Worm (Caenorhabditis elegans) whole organism, late embryonic: ENCODE data around the gene vha-6.

Experiments
- C08G9.2 ChIP-seq: sonication (generic microtip); optimal IDR thresholded peaks from 2 replicates; lab custom pipeline; 2016; ENCODE audit warnings: mild to moderate bottlenecking, missing genetic modification characterization, moderate library complexity, missing compliant biosample characterization
- C38D4.7 ChIP-seq: fragments of 200-800 bp; sonication (Bioruptor generic); optimal IDR thresholded peaks from 2 replicates; lab custom pipeline; 2018; ENCODE audit warnings: mild to moderate bottlenecking, missing genetic modification characterization, moderate library complexity, missing compliant biosample characterization
- F13H6.1 ChIP-seq: sonication (generic microtip); optimal IDR thresholded peaks from 2 replicates; lab custom pipeline; 2016; ENCODE audit warnings: missing genetic modification characterization, missing compliant biosample characterization
- K09A11.1 ChIP-seq: sonication (generic microtip); optimal IDR thresholded peaks from 2 replicates; lab custom pipeline; 2017; ENCODE audit warnings: antibody characterized with exemption, mild to moderate bottlenecking, missing genetic modification characterization, missing compliant biosample characterization; ENCODE audit not compliant: insufficient read depth
- ahr-1 ChIP-seq: sonication (generic microtip); optimal IDR thresholded peaks from 2 replicates; lab custom pipeline; 2016; ENCODE audit warnings: missing genetic modification characterization, missing compliant biosample characterization
- ama-1 ChIP-seq: fragments of 150-350 bp; optimal IDR thresholded peaks from 2 replicates; lab custom pipeline; 2014
- ceh-14 ChIP-seq: sonication (generic microtip); optimal IDR thresholded peaks from 2 replicates; lab custom pipeline; 2016; ENCODE audit warnings: missing genotype, missing genetic modification characterization, missing compliant biosample characterization
- ceh-18 ChIP-seq: sonication (generic microtip); optimal IDR thresholded peaks from 2 replicates; lab custom pipeline; 2016; ENCODE audit warnings: missing genetic modification characterization, missing compliant biosample characterization
- ceh-19 ChIP-seq: fragments of 200-800 bp; sonication (Bioruptor generic); optimal IDR thresholded peaks from 2 replicates; lab custom pipeline; 2018; ENCODE audit warnings: mild to moderate bottlenecking, missing genetic modification characterization, missing compliant biosample characterization
- ceh-22 ChIP-seq: sonication (generic microtip); optimal IDR thresholded peaks from 2 replicates; lab custom pipeline; 2017; ENCODE audit warnings: missing biosample characterization, missing genetic modification characterization
- ceh-24 ChIP-seq: sonication (generic microtip); optimal IDR thresholded peaks from 2 replicates; lab custom pipeline; 2016; ENCODE audit warnings: mild to moderate bottlenecking, missing genetic modification characterization, missing compliant biosample characterization
- ceh-30 ChIP-seq: fragments of 150-350 bp; optimal IDR thresholded peaks from 2 replicates; lab custom pipeline; 2014; ENCODE audit warnings: missing biosample characterization, missing genetic modification characterization
- ceh-45 ChIP-seq: fragments of 200-800 bp; sonication (Bioruptor generic); IDR thresholded peaks from 2 replicates; pipeline ENCODE4 v1.3.6; 2022; ENCODE audit warnings: missing genetic modification reagents, missing genetic modification characterization, missing compliant biosample characterization
- ceh-48 ChIP-seq: sonication (generic microtip); optimal IDR thresholded peaks from 2 replicates; lab custom pipeline; 2016; ENCODE audit warnings: missing genetic modification characterization, inconsistent platforms, missing compliant biosample characterization
- ceh-6 ChIP-seq: fragments of 200-800 bp; sonication (Bioruptor generic); optimal IDR thresholded peaks from 2 replicates; lab custom pipeline; 2018; ENCODE audit warnings: mild to moderate bottlenecking, missing genetic modification characterization, missing compliant biosample characterization
- che-1 ChIP-seq: sonication (generic microtip); optimal IDR thresholded peaks from 2 replicates; lab custom pipeline; 2016; ENCODE audit warnings: mild to moderate bottlenecking, missing genetic modification characterization, missing compliant biosample characterization
- dve-1 ChIP-seq: sonication (generic microtip); optimal IDR thresholded peaks from 2 replicates; lab custom pipeline; 2017; ENCODE audit warnings: antibody characterized with exemption, mild to moderate bottlenecking, missing genetic modification characterization, missing compliant biosample characterization
- elt-4 ChIP-seq: sonication (generic microtip); optimal IDR thresholded peaks from 2 replicates; lab custom pipeline; 2016; ENCODE audit warnings: missing genetic modification characterization, missing compliant biosample characterization
- ets-4 ChIP-seq: sonication (generic microtip); optimal IDR thresholded peaks from 2 replicates; lab custom pipeline; 2016; ENCODE audit warnings: missing genetic modification characterization, missing compliant biosample characterization
- fkh-10 ChIP-seq: fragments of 150-350 bp; optimal IDR thresholded peaks from 2 replicates; lab custom pipeline; 2014; ENCODE audit warnings: missing biosample characterization, missing genetic modification reagents, missing genetic modification characterization
- fkh-6 ChIP-seq: sonication (generic microtip); optimal IDR thresholded peaks from 2 replicates; lab custom pipeline; 2016; ENCODE audit warnings: missing genetic modification characterization, missing compliant biosample characterization
- gmeb-2 ChIP-seq: sonication (generic microtip); optimal IDR thresholded peaks from 2 replicates; lab custom pipeline; 2016; ENCODE audit warnings: missing genetic modification characterization, inconsistent platforms, missing compliant biosample characterization
- hlh-13 ChIP-seq: fragments of 200-800 bp; sonication (Bioruptor generic); optimal IDR thresholded peaks from 2 replicates; lab custom pipeline; 2018; ENCODE audit warnings: mild to moderate bottlenecking, missing genetic modification characterization, missing compliant biosample characterization
- hlh-15 ChIP-seq: sonication (generic microtip); optimal IDR thresholded peaks from 2 replicates; lab custom pipeline; 2016; ENCODE audit warnings: missing genetic modification characterization, missing compliant biosample characterization
- hlh-30 ChIP-seq: sonication (generic microtip); optimal IDR thresholded peaks from 2 replicates; lab custom pipeline; 2017; ENCODE audit warnings: antibody characterized with exemption, missing genetic modification characterization, missing compliant biosample characterization; ENCODE audit not compliant: insufficient read depth
- hlh-6 ChIP-seq: sonication (generic microtip); optimal IDR thresholded peaks from 2 replicates; lab custom pipeline; 2016; ENCODE audit warnings: missing genotype, missing genetic modification characterization, missing compliant biosample characterization
- lim-6 ChIP-seq: sonication (generic microtip); optimal IDR thresholded peaks from 2 replicates; lab custom pipeline; 2016; ENCODE audit warnings: missing genetic modification characterization, missing compliant biosample characterization
- madf-2 ChIP-seq: sonication (generic microtip); optimal IDR thresholded peaks from 2 replicates; lab custom pipeline; 2017; ENCODE audit warnings: missing genetic modification characterization, missing compliant biosample characterization
- nfya-1 ChIP-seq: sonication (generic microtip); optimal IDR thresholded peaks from 2 replicates; lab custom pipeline; 2017; ENCODE audit warnings: missing genetic modification characterization, mild to moderate bottlenecking, missing compliant biosample characterization, antibody characterized with exemption, moderate library complexity
- nhr-11 ChIP-seq: fragments of 150-350 bp; optimal IDR thresholded peaks from 2 replicates; lab custom pipeline; 2014; ENCODE audit warnings: missing biosample characterization, missing genetic modification characterization
- nhr-232 ChIP-seq: sonication (generic microtip); optimal IDR thresholded peaks from 2 replicates; lab custom pipeline; 2016; ENCODE audit warnings: missing genetic modification characterization, missing compliant biosample characterization
- npax-4 ChIP-seq: sonication (generic microtip); optimal IDR thresholded peaks from 2 replicates; lab custom pipeline; 2016; ENCODE audit warnings: missing genetic modification characterization, missing compliant biosample characterization
- pag-3 ChIP-seq: sonication (generic microtip); optimal IDR thresholded peaks from 2 replicates; lab custom pipeline; 2016; ENCODE audit warnings: missing compliant biosample characterization, missing genetic modification characterization, borderline replicate concordance
- pat-9 ChIP-seq: fragments of 200-800 bp; sonication (Bioruptor generic); optimal IDR thresholded peaks from 2 replicates; lab custom pipeline; 2018; ENCODE audit warnings: mild to moderate bottlenecking, missing genetic modification characterization, moderate library complexity, missing compliant biosample characterization
- pha-4 ChIP-seq: fragments of 150-350 bp; optimal IDR thresholded peaks from 2 replicates; lab custom pipeline; 2018; ENCODE audit warnings: missing biosample characterization, missing genetic modification reagents, missing genetic modification characterization
- pqm-1 ChIP-seq: sonication (generic microtip); optimal IDR thresholded peaks from 2 replicates; lab custom pipeline; 2016; ENCODE audit warnings: missing genetic modification characterization, missing compliant biosample characterization
- pros-1 ChIP-seq: fragments of 150-350 bp; optimal IDR thresholded peaks from 2 replicates; lab custom pipeline; 2014; ENCODE audit warnings: missing biosample characterization, missing genetic modification reagents, missing genetic modification characterization
- ref-2 ChIP-seq: sonication (generic microtip); optimal IDR thresholded peaks from 2 replicates; lab custom pipeline; 2016; ENCODE audit warnings: missing genetic modification characterization, missing compliant biosample characterization
- rnt-1 ChIP-seq: sonication (generic microtip); optimal IDR thresholded peaks from 2 replicates; lab custom pipeline; 2016; ENCODE audit warnings: missing genetic modification characterization, missing compliant biosample characterization
- sdc-2 ChIP-seq: sonication (generic microtip); optimal IDR thresholded peaks from 2 replicates; lab custom pipeline; 2016; ENCODE audit warnings: missing genotype, missing genetic modification characterization, missing compliant biosample characterization
- sox-2 ChIP-seq: fragments of 200-800 bp; sonication (Bioruptor generic); IDR thresholded peaks from 2 replicates; pipeline ENCODE4 v1.3.6; 2022; ENCODE audit warnings: missing genetic modification reagents, missing genetic modification characterization, missing compliant biosample characterization
- syd-9 ChIP-seq: sonication (generic microtip); optimal IDR thresholded peaks from 2 replicates; lab custom pipeline; 2016; ENCODE audit warnings: mild to moderate bottlenecking, missing genetic modification characterization, moderate library complexity, missing compliant biosample characterization
- tbx-2 ChIP-seq: sonication (generic microtip); optimal IDR thresholded peaks from 2 replicates; lab custom pipeline; 2016; ENCODE audit warnings: missing genetic modification characterization, missing compliant biosample characterization
- tbx-7 ChIP-seq: sonication (generic microtip); optimal IDR thresholded peaks from 2 replicates; lab custom pipeline; 2016; ENCODE audit warnings: missing genotype, missing genetic modification characterization, missing compliant biosample characterization
- ttx-3 ChIP-seq: sonication (generic microtip); optimal IDR thresholded peaks from 2 replicates; lab custom pipeline; 2016; ENCODE audit warnings: missing genetic modification reagents, missing genetic modification characterization, missing compliant biosample characterization
- unc-3 ChIP-seq, 2 experiments: fragments of 200-800 bp in 1 of 2; sonication (Bioruptor generic) in 1 of 2; sonication (generic microtip) in 1 of 2; conservative IDR thresholded peaks in 1 of 2; optimal IDR thresholded peaks in 1 of 2; 2 replicates each; pipeline versions ENCODE4 v1.3.6 to Lab custom; 2016 to 2022; ENCODE audit warnings: missing compliant biosample characterization in 2 of 2, missing genetic modification characterization in 2 of 2, missing genetic modification reagents in 1 of 2
- unc-42 ChIP-seq: sonication (generic microtip); optimal IDR thresholded peaks from 2 replicates; lab custom pipeline; 2016; ENCODE audit warnings: missing genotype, missing genetic modification characterization, missing compliant biosample characterization
- unc-55 ChIP-seq: sonication (generic microtip); optimal IDR thresholded peaks from 2 replicates; lab custom pipeline; 2017; ENCODE audit warnings: missing biosample characterization, missing genetic modification reagents, missing genetic modification characterization
- zip-5 ChIP-seq: sonication (generic microtip); optimal IDR thresholded peaks from 2 replicates; lab custom pipeline; 2016; ENCODE audit warnings: missing genetic modification characterization, missing compliant biosample characterization

vha-6 gene

ce11 chrII:11485200-11485599 is 46.9 kb upstream of the vha-6 start, which contains the start of gene twk-5:
TSS of gene twk-5 (minus strand) at chrII:11485300.
- TF ChIP-seq hlh-13 (no peak), ceh-45 (GFP tag; lab: Robert Waterston, UW) (no peak), C08G9.2 (tag; lab: Kevin White, UChicago) (no peak), lim-6 (tag; lab: Kevin White, UChicago) (no peak), rnt-1 (no peak), pros-1 (no peak), sox-2 (GFP tag; lab: Robert Waterston, UW) (no peak), elt-4 (tag; lab: Kevin White, UChicago) (no peak), ceh-6 (GFP tag; lab: Kevin White, UChicago) (no peak), hlh-15 (tag; lab: Kevin White, UChicago) (no peak), ceh-14 (no peak), ets-4 (no peak), pat-9 (tag; lab: Kevin White, UChicago) (no peak), ceh-24 (tag; lab: Kevin White, UChicago) (no peak), gmeb-2 (tag; lab: Kevin White, UChicago) (no peak), ceh-48 (tag; lab: Kevin White, UChicago) (no peak)

- TF ChIP-seq hlh-15 (tag; lab: Kevin White, UChicago), result peak; percentile 96
- peak; percentile 95 for TF ChIP-seq madf-2 (tag; lab: Kevin White, UChicago)
- TF ChIP-seq tbx-7, result peak; percentile 35
- peak; percentile 95 for TF ChIP-seq F13H6.1
- no peak for TF ChIP-seq nhr-11 (tag; lab: Kevin White, UChicago)
- peak; percentile 72 for TF ChIP-seq ceh-30
- peak; percentile 80 for TF ChIP-seq pag-3 (tag; lab: Kevin White, UChicago)
- peak; percentile 94 for TF ChIP-seq nhr-232 (tag; lab: Kevin White, UChicago)
- TF ChIP-seq ceh-22 (tag; lab: Kevin White, UChicago), result peak; percentile 26
- TF ChIP-seq fkh-6 (tag; lab: Kevin White, UChicago), result peak; percentile 96
- peak; percentile 91 for TF ChIP-seq unc-3 (GFP tag; conservative IDR thresholded peaks at IDR 0.05; lab: Robert Waterston, UW)
- TF ChIP-seq unc-3 (tag; optimal IDR thresholded peaks at IDR 0.05; lab: Kevin White, UChicago), result peak; percentile 92
- TF ChIP-seq fkh-10 (GFP tag; lab: Kevin White, UChicago), result no peak
- peak; percentile 96 for TF ChIP-seq C38D4.7 (GFP tag; lab: Kevin White, UChicago)
- no peak for TF ChIP-seq ama-1 (lab: Kevin White, UChicago)
- peak; percentile 95 for TF ChIP-seq npax-4 (tag; lab: Kevin White, UChicago)
- TF ChIP-seq elt-4 (tag; lab: Kevin White, UChicago), result peak; percentile 53
- TF ChIP-seq unc-55 (GFP tag; lab: Kevin White, UChicago), result no peak
- TF ChIP-seq ceh-19, result peak; percentile 96
- peak; percentile 96 for TF ChIP-seq ttx-3 (tag; lab: Kevin White, UChicago)
- TF ChIP-seq ceh-18 (tag; lab: Kevin White, UChicago), result peak; percentile 91
- TF ChIP-seq hlh-13, result peak; percentile 93
- peak; percentile 76 for TF ChIP-seq lim-6 (tag; lab: Kevin White, UChicago)
- peak; percentile 88 for TF ChIP-seq dve-1
- peak; percentile 96 for TF ChIP-seq che-1 (tag; lab: Kevin White, UChicago)
- TF ChIP-seq K09A11.1 (tag; lab: Kevin White, UChicago), result peak; percentile 84
- TF ChIP-seq sdc-2 (tag; lab: Kevin White, UChicago), result peak; percentile 86
- TF ChIP-seq hlh-6 (tag; lab: Kevin White, UChicago), result peak; percentile 96
- peak; percentile 96 for TF ChIP-seq ref-2 (tag; lab: Kevin White, UChicago)
- peak; percentile 84 for TF ChIP-seq zip-5 (tag; lab: Kevin White, UChicago)
- TF ChIP-seq ceh-14, result peak; percentile 94
- no peak for TF ChIP-seq pha-4
- TF ChIP-seq sox-2 (GFP tag; lab: Robert Waterston, UW), result peak; percentile 87
- peak; percentile 95 for TF ChIP-seq tbx-2 (tag; lab: Kevin White, UChicago)
- TF ChIP-seq nfya-1 (tag; lab: Kevin White, UChicago), result peak; percentile 81
- peak; percentile 70 for TF ChIP-seq unc-42 (tag; lab: Kevin White, UChicago)
- TF ChIP-seq syd-9 (tag; lab: Kevin White, UChicago), result peak; percentile 97
- peak; percentile 97 for TF ChIP-seq gmeb-2 (tag; lab: Kevin White, UChicago)
- TF ChIP-seq pat-9 (tag; lab: Kevin White, UChicago), result peak; percentile 97
- TF ChIP-seq hlh-30 (tag; lab: Kevin White, UChicago), result peak; percentile 78
- TF ChIP-seq ahr-1 (tag; lab: Kevin White, UChicago), result peak; percentile 89
- TF ChIP-seq ceh-24 (tag; lab: Kevin White, UChicago), result peak; percentile 97
- TF ChIP-seq ceh-45 (GFP tag; lab: Robert Waterston, UW), result peak; percentile 95
- TF ChIP-seq pqm-1 (tag; lab: Kevin White, UChicago), result peak; percentile 83
Observed at ce11 chrII:11484600-11484999, 46.3 kb upstream of the vha-6 start.
